Worm (Caenorhabditis elegans) whole organism, midembryonic: Measurements from ENCODE around the gene saeg-2.

Source experiments
- T22C8.4 ChIP-seq: fragments of 200-800 bp; sonication (Bioruptor generic); IDR thresholded peaks from 2 replicates; pipeline ENCODE4 v1.3.6; 2022; ENCODE audit warnings: missing genetic modification characterization, missing compliant biosample characterization
- cog-1 ChIP-seq: sonication (generic microtip); optimal IDR thresholded peaks from 2 replicates; lab custom pipeline; 2016; ENCODE audit warnings: missing genetic modification characterization, missing compliant biosample characterization
- klf-2 ChIP-seq: fragments of 200-800 bp; sonication (Bioruptor generic); conservative IDR thresholded peaks from 2 replicates; pipeline ENCODE4 v1.3.6; 2022; ENCODE audit warnings: missing genetic modification reagents, missing genetic modification characterization, missing compliant biosample characterization
- ref-1 ChIP-seq: fragments of 200-800 bp; sonication (Bioruptor generic); conservative IDR thresholded peaks from 2 replicates; pipeline ENCODE4 v1.3.6; 2022; ENCODE audit warnings: missing genetic modification reagents, missing genetic modification characterization, missing compliant biosample characterization
- ztf-23 ChIP-seq: fragments of 200-800 bp; sonication (Bioruptor generic); IDR thresholded peaks from 2 replicates; pipeline ENCODE4 v1.3.6; 2022; ENCODE audit warnings: missing genetic modification reagents, missing genetic modification characterization, missing compliant biosample characterization

ce11 chrIII:9201977-9202376 lies 38.2 kb upstream of the saeg-2 start:
- TF ChIP-seq T22C8.4 = no peak
- TF ChIP-seq cog-1 (tag; lab: Kevin White, UChicago) = no peak
- TF ChIP-seq ztf-23 (GFP tag; lab: Robert Waterston, UW) = no peak
- TF ChIP-seq klf-2 (GFP tag; lab: Robert Waterston, UW) = no peak
- no peak for TF ChIP-seq ref-1
